Fruit fly (Drosophila melanogaster): Measurements from ENCODE around the gene vanin-like.

The vanin-like gene

dm6 chrX:6225472-6226049 is 23.2 kb upstream of the vanin-like start, which contains the start of gene dtn (continued):
- peak; percentile 95 for TF ChIP-seq sd (tag; optimal IDR thresholded peaks at IDR 0.05)
- TF ChIP-seq Sin3A (optimal IDR thresholded peaks at IDR 0.05), result peak; percentile 50
- TF ChIP-seq bsh (GFP tag; optimal IDR thresholded peaks at IDR 0.05), result no peak
- no peak for TF ChIP-seq Hand (GFP tag; optimal IDR thresholded peaks at IDR 0.05)
- no peak for TF ChIP-seq Dll (GFP tag; IDR thresholded peaks at IDR 0.05; ENCODE audit: partially characterized antibody)
- no peak for TF ChIP-seq CG11456 (GFP tag; IDR thresholded peaks at IDR 0.05)
- TF ChIP-seq Oaz (GFP tag; IDR thresholded peaks at IDR 0.05), result no peak
- no peak for TF ChIP-seq Tbp (GFP tag; optimal IDR thresholded peaks at IDR 0.05)
- TF ChIP-seq E2f2 (GFP tag; IDR thresholded peaks at IDR 0.05), result peak; percentile 84
- no peak for TF ChIP-seq CG13424 (tag; optimal IDR thresholded peaks at IDR 0.05)
- no peak for TF ChIP-seq CG11560 (tag; IDR thresholded peaks at IDR 0.05)
- peak; percentile 38; the same call in 1 of the 2 replicates for TF ChIP-seq hbn (GFP tag; IDR thresholded peaks at IDR 0.05; ENCODE audit: partially characterized antibody)
- TF ChIP-seq CG17829 (tag; optimal IDR thresholded peaks at IDR 0.05), result peak; percentile 15
- no peak for TF ChIP-seq NFAT (GFP tag; IDR thresholded peaks at IDR 0.05)
- TF ChIP-seq CG10431 (GFP tag; optimal IDR thresholded peaks at IDR 0.05), result no peak
- no peak for TF ChIP-seq CG2120 (GFP tag; optimal IDR thresholded peaks at IDR 0.05)
- TF ChIP-seq Lhr (GFP tag; optimal IDR thresholded peaks at IDR 0.05), result no peak
- no peak for TF ChIP-seq tin (GFP tag; optimal IDR thresholded peaks at IDR 0.05)
- no peak for TF ChIP-seq CG6791 (GFP tag; IDR thresholded peaks at IDR 0.05; ENCODE audit: partially characterized antibody)
- no peak for TF ChIP-seq Dip3 (GFP tag; optimal IDR thresholded peaks at IDR 0.05)
- TF ChIP-seq Myb (GFP tag; optimal IDR thresholded peaks at IDR 0.05), result peak; percentile 42
- TF ChIP-seq ranshi (GFP tag; IDR thresholded peaks at IDR 0.05), result no peak
- TF ChIP-seq so (GFP tag; IDR thresholded peaks at IDR 0.05), result no peak
- peak; percentile 30 for TF ChIP-seq CG15514 (GFP tag; optimal IDR thresholded peaks at IDR 0.05)
- TF ChIP-seq CG11696 (GFP tag; IDR thresholded peaks at IDR 0.05), result no peak
- TF ChIP-seq CG7839 (tag; optimal IDR thresholded peaks at IDR 0.05), result no peak
- no peak for TF ChIP-seq CG31388 (GFP tag; optimal IDR thresholded peaks at IDR 0.05)
- TF ChIP-seq al (GFP tag; IDR thresholded peaks at IDR 0.05), result no peak
- TF ChIP-seq cg (GFP tag; optimal IDR thresholded peaks at IDR 0.05), result peak; percentile 97
- peak; percentile 82 for TF ChIP-seq Dp (GFP tag; optimal IDR thresholded peaks at IDR 0.05)

- TF ChIP-seq Neu2 (GFP tag; optimal IDR thresholded peaks at IDR 0.05; ENCODE audit: borderline replicate concordance) (no peak), Aef1 (GFP tag; IDR thresholded peaks at IDR 0.05) (peak; percentile 85), Dll (GFP tag; IDR thresholded peaks at IDR 0.05; ENCODE audit: partially characterized antibody) (no peak), fd96Cb (tag; optimal IDR thresholded peaks at IDR 0.05) (peak; percentile 80), pzg (GFP tag; optimal IDR thresholded peaks at IDR 0.05) (no peak), Bteb2 (GFP tag; optimal IDR thresholded peaks at IDR 0.05) (peak; percentile 58), Hr78 (GFP tag; optimal IDR thresholded peaks at IDR 0.05) (peak in 1 of 2 experiments; percentile 72), kah (GFP tag; optimal IDR thresholded peaks at IDR 0.05) (peak; percentile 77), slp2 (GFP tag; optimal IDR thresholded peaks at IDR 0.05) (no peak), Rx (GFP tag; IDR thresholded peaks at IDR 0.05) (peak; percentile 74), CG11247 (GFP tag; IDR thresholded peaks at IDR 0.05) (peak; percentile 74), CG32767 (GFP tag; IDR thresholded peaks at IDR 0.05) (peak; percentile 89), D19A (tag; optimal IDR thresholded peaks at IDR 0.05) (peak; percentile 83), ERR (GFP tag; optimal IDR thresholded peaks at IDR 0.05) (no peak), CG11093 (GFP tag; IDR thresholded peaks at IDR 0.05) (peak; percentile 90), CG3281 (GFP tag; optimal IDR thresholded peaks at IDR 0.05) (peak; percentile 83), inv (GFP tag; IDR thresholded peaks at IDR 0.05; ENCODE audit: partially characterized antibody) (no peak), MBD-R2 (GFP tag; IDR thresholded peaks at IDR 0.05) (peak; percentile 68), CG6854 (GFP tag; optimal IDR thresholded peaks at IDR 0.05) (peak; percentile 76), NC2β (GFP tag; optimal IDR thresholded peaks at IDR 0.05) (no peak)
These were observed 22.1 kb upstream of the vanin-like start, which contains the start of gene sqh for dm6 chrX:6224225-6225190. Gene sqh (minus strand): TSS chrX:6225140.
